Fruit fly (Drosophila melanogaster): ENCODE data around the gene CG34316.
A peak's percentile ranks its signal among the peaks of the same experiment; 100 is the strongest.

The CG34316 gene

DNA sequence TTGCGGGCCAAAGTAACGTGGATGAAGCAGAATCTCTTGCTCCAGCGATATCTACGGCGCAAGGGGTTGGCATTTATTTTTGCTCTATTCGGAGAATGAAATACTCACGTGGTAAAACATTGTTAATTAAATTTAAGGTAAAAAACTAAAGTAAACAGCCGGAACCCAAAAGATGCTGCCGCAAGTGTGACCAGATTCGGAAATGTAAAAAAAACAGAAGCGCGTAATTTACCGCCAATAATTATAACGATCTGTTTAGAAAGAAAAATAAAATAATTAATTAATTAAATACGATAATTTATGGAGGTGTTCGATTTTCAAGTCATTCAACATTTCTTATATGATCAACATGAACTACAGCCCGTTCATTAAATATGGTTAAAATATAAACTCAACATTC lies 7.4 kb upstream of the CG34316 start, which contains the start of gene Polr2G (continued):
- no peak for TF ChIP-seq Adf1 (GFP tag; IDR thresholded peaks at IDR 0.05)
- peak; percentile 13; the same call in 1 of the 3 replicates for TF ChIP-seq CG34422 (GFP tag; IDR thresholded peaks at IDR 0.05)
- TF ChIP-seq Hr3 (GFP tag; optimal IDR thresholded peaks at IDR 0.05): no peak
- no peak for TF ChIP-seq CG4404 (GFP tag; IDR thresholded peaks at IDR 0.05)
- no peak for TF ChIP-seq CG7839 (tag; optimal IDR thresholded peaks at IDR 0.05)
- TF ChIP-seq CG10462 (GFP tag; optimal IDR thresholded peaks at IDR 0.05): no peak
- peak; percentile 19 for TF ChIP-seq CG2116 (GFP tag; optimal IDR thresholded peaks at IDR 0.05)
- no peak for TF ChIP-seq nom (GFP tag; optimal IDR thresholded peaks at IDR 0.05)
- no peak for TF ChIP-seq stc (GFP tag; IDR thresholded peaks at IDR 0.05)
- TF ChIP-seq MBD-R2 (GFP tag; IDR thresholded peaks at IDR 0.05): peak; percentile 70
- no peak for TF ChIP-seq CG5953 (GFP tag; IDR thresholded peaks at IDR 0.05)
- peak; percentile 67 for TF ChIP-seq E2f2 (GFP tag; IDR thresholded peaks at IDR 0.05)
- TF ChIP-seq gcm (GFP tag; optimal IDR thresholded peaks at IDR 0.05): no peak
- no peak for TF ChIP-seq CoRest (tag; optimal IDR thresholded peaks at IDR 0.05)
- TF ChIP-seq cwo (GFP tag; optimal IDR thresholded peaks at IDR 0.05): no peak
- no peak for TF ChIP-seq Opbp (GFP tag; IDR thresholded peaks at IDR 0.05; ENCODE audit: partially characterized antibody)
- TF ChIP-seq gfzf (GFP tag; optimal IDR thresholded peaks at IDR 0.05): peak; percentile 63
- TF ChIP-seq pzg (GFP tag; optimal IDR thresholded peaks at IDR 0.05): peak; percentile 19
- TF ChIP-seq CG7271 (tag; optimal IDR thresholded peaks at IDR 0.05): no peak
- no peak for TF ChIP-seq zen2 (GFP tag; IDR thresholded peaks at IDR 0.05; ENCODE audit: partially characterized antibody)
- peak; percentile 48 for TF ChIP-seq CG9797 (GFP tag; optimal IDR thresholded peaks at IDR 0.05)
- peak; percentile 28; the same call in 1 of the 4 replicates for TF ChIP-seq Dll (GFP tag; IDR thresholded peaks at IDR 0.05; ENCODE audit: partially characterized antibody)
- TF ChIP-seq z (GFP tag; IDR thresholded peaks at IDR 0.05): no peak
- TF ChIP-seq sens (GFP tag): peak; percentile 42
- no peak for TF ChIP-seq en (GFP tag; optimal IDR thresholded peaks at IDR 0.05)
- TF ChIP-seq CG4617 (GFP tag; optimal IDR thresholded peaks at IDR 0.05; ENCODE audit: borderline replicate concordance): peak; percentile 50
- no peak for TF ChIP-seq CG13123 (GFP tag; optimal IDR thresholded peaks at IDR 0.05)
- TF ChIP-seq knrl (GFP tag; IDR thresholded peaks at IDR 0.05; ENCODE audit: partially characterized antibody): no peak

DNA sequence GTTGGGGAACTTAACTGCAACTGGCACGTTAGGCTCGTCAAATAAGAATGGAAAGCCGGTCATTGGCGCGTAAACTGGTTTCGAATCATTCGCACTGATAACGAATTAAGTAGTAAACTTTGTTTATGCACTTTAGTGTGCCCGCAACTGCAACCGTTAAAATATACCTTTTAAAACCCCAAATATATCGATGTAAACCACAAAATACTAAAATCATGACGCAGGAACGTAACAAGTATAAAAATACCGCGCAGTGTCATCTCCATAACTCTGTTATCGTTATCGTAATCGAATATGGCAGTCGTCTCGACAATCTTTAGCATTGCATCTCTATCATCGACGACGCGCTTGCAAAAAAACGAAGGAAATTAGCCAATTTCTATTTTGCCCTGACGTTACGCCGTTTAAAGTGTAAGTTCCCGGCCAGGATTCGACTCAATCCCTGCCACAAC lies 5.1 kb upstream of the CG34316 start, which contains the start of the genes CG31344 and Caf1-55:
Gene CG31344, minus strand, starts transcription at position 51 of the 452 bp plus-strand sequence.
Gene Caf1-55, plus strand, starts transcription at position 298 of the 452 bp plus-strand sequence.
- TF ChIP-seq tx (GFP tag; optimal IDR thresholded peaks at IDR 0.05): peak; percentile 24
- no peak for TF ChIP-seq CG1529 (GFP tag; optimal IDR thresholded peaks at IDR 0.05)
- TF ChIP-seq zfh2 (GFP tag; optimal IDR thresholded peaks at IDR 0.05): peak; percentile 35
- TF ChIP-seq CG30403 (GFP tag; optimal IDR thresholded peaks at IDR 0.05): peak; percentile 18
- peak; percentile 97 for TF ChIP-seq Sry-δ (GFP tag; optimal IDR thresholded peaks at IDR 0.05)
- no peak for TF ChIP-seq al (GFP tag; IDR thresholded peaks at IDR 0.05)
- peak; percentile 26 for TF ChIP-seq gro (GFP tag; optimal IDR thresholded peaks at IDR 0.05)
- no peak for TF ChIP-seq Sox100B (GFP tag; optimal IDR thresholded peaks at IDR 0.05)
- no peak for TF ChIP-seq peb (GFP tag; IDR thresholded peaks at IDR 0.05)
- TF ChIP-seq CG2120 (GFP tag; optimal IDR thresholded peaks at IDR 0.05): peak; percentile 55
- peak; percentile 56 for TF ChIP-seq sug (tag; optimal IDR thresholded peaks at IDR 0.05)
- no peak for TF ChIP-seq CG5180 (GFP tag; optimal IDR thresholded peaks at IDR 0.05)
- no peak for TF ChIP-seq Elba2 (GFP tag; optimal IDR thresholded peaks at IDR 0.05)
- no peak for TF ChIP-seq disco-r (GFP tag; optimal IDR thresholded peaks at IDR 0.05)
- peak; percentile 28 for TF ChIP-seq Xbp1 (GFP tag; optimal IDR thresholded peaks at IDR 0.05)
- TF ChIP-seq crc (GFP tag; optimal IDR thresholded peaks at IDR 0.05): no peak
- no peak for TF ChIP-seq Hmr (GFP tag; optimal IDR thresholded peaks at IDR 0.05)
- no peak for TF ChIP-seq dimm (GFP tag; IDR thresholded peaks at IDR 0.05)
- peak in 1 of 2 experiments; percentile 18 for TF ChIP-seq insv (GFP tag; optimal IDR thresholded peaks at IDR 0.05)
- TF ChIP-seq CG15011 (GFP tag; optimal IDR thresholded peaks at IDR 0.05): no peak
- no peak for TF ChIP-seq sim (GFP tag; IDR thresholded peaks at IDR 0.05)
- peak; percentile 49; the same call in 1 of the 3 replicates for TF ChIP-seq Opbp (GFP tag; IDR thresholded peaks at IDR 0.05; ENCODE audit: partially characterized antibody)
- TF ChIP-seq ara (GFP tag; IDR thresholded peaks at IDR 0.05): no peak
- TF ChIP-seq hbn (GFP tag; IDR thresholded peaks at IDR 0.05; ENCODE audit: partially characterized antibody): peak; percentile 79
- no peak for TF ChIP-seq CG10565 (GFP tag; optimal IDR thresholded peaks at IDR 0.05)
- TF ChIP-seq pzg (GFP tag; optimal IDR thresholded peaks at IDR 0.05): peak; percentile 98

All from whole organism, embryonic.